Worm (Caenorhabditis elegans) whole organism, young adult: ENCODE results near the gene idpp-7.

Experiments
- B0261.1 ChIP-seq: sonication (generic microtip); optimal IDR thresholded peaks from 2 replicates; lab custom pipeline; 2016; ENCODE audit warnings: mild to moderate bottlenecking, missing genetic modification characterization, moderate library complexity, missing compliant biosample characterization
- F52B5.7 ChIP-seq: sonication (generic microtip); optimal IDR thresholded peaks from 2 replicates; lab custom pipeline; 2016; ENCODE audit warnings: mild to moderate bottlenecking, missing genetic modification characterization, missing compliant biosample characterization
- Y56A3A.18 ChIP-seq: fragments of 200-800 bp; sonication (Bioruptor generic); IDR thresholded peaks from 2 replicates; pipeline ENCODE4 v1.3.6; 2022; ENCODE audit warnings: missing genetic modification reagents, missing genetic modification characterization, missing compliant biosample characterization
- ZK185.1 ChIP-seq: sonication (generic microtip); optimal IDR thresholded peaks from 2 replicates; lab custom pipeline; 2016; ENCODE audit warnings: mild to moderate bottlenecking, missing genetic modification characterization, missing compliant biosample characterization; ENCODE audit not compliant: poor library complexity, severe bottlenecking
- egl-44 ChIP-seq: fragments of 200-800 bp; sonication (Bioruptor generic); IDR thresholded peaks from 2 replicates; pipeline ENCODE4 v1.3.6; 2022; ENCODE audit warnings: missing genetic modification reagents, missing genetic modification characterization, missing compliant biosample characterization
- him-1 ChIP-seq: sonication (generic microtip); optimal IDR thresholded peaks from 2 replicates; lab custom pipeline; 2016; ENCODE audit warnings: missing genotype, missing genetic modification reagents, missing genetic modification characterization, missing compliant biosample characterization
- hmg-1.2 ChIP-seq: fragments of 200-800 bp; sonication (Bioruptor generic); IDR thresholded peaks from 2 replicates; pipeline ENCODE4 v1.3.6; 2022; ENCODE audit warnings: missing genetic modification reagents, missing genetic modification characterization, missing compliant biosample characterization
- madf-3 ChIP-seq: fragments of 200-800 bp; sonication (Bioruptor generic); IDR thresholded peaks from 2 replicates; pipeline ENCODE4 v1.3.6; 2022; ENCODE audit warnings: missing genetic modification reagents, missing genetic modification characterization, missing compliant biosample characterization
- nhr-27 ChIP-seq: fragments of 200-800 bp; sonication (Bioruptor generic); optimal IDR thresholded peaks from 2 replicates; lab custom pipeline; 2018; ENCODE audit warnings: mild to moderate bottlenecking, missing genetic modification characterization, moderate library complexity, missing compliant biosample characterization
- sdz-38 ChIP-seq: sonication (generic microtip); optimal IDR thresholded peaks from 2 replicates; lab custom pipeline; 2016; ENCODE audit warnings: missing genotype, missing genetic modification characterization, missing compliant biosample characterization
- snpc-4 ChIP-seq, 5 experiments: fragments of 150-350 bp in 1 of 5; sonication (generic microtip) in 4 of 5; optimal IDR thresholded peaks; 2 replicates each; lab custom pipeline; 2014 to 2018; ENCODE audit warnings: missing genetic modification characterization in 5 of 5, missing biosample characterization in 3 of 5, antibody characterized with exemption in 2 of 5, mild to moderate bottlenecking in 2 of 5, missing compliant biosample characterization in 2 of 5, missing genotype in 2 of 5, moderate library complexity in 2 of 5, missing genetic modification reagents in 1 of 5
- unc-62 ChIP-seq: fragments of 150-350 bp; optimal IDR thresholded peaks from 2 replicates; lab custom pipeline; 2014; ENCODE audit warnings: missing biosample characterization, missing genetic modification reagents, missing genetic modification characterization

DNA sequence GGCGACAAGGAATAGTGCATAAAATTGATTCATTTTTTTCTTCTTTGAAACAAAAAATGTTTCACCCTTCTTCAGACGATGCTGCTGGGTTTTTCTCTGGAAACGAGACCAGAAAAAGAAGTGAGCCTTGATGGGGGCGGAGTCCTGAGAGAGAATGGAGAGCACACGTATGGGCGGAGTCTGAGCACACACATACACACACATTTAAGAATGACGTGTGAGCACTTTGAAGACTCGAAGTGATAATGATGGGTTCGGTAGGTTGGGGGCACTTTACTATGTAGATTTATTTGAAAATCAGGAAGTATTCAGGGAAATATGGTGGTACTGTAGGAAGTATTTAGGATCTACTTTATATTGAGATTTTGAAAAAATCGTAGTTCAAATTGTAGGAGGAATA lies 37.7 kb downstream of the idpp-7 start, which contains the start of gene flp-9:
- TF ChIP-seq unc-62 = no peak
- TF ChIP-seq nhr-27 (tag; lab: Kevin White, UChicago) = no peak
- no peak for TF ChIP-seq ZK185.1 (tag; lab: Kevin White, UChicago)
- no peak for TF ChIP-seq hmg-1.2 (GFP tag; lab: Robert Waterston, UW)
- TF ChIP-seq madf-3 (GFP tag; lab: Robert Waterston, UW) = no peak
- TF ChIP-seq egl-44 = no peak
- TF ChIP-seq F52B5.7 (tag; lab: Kevin White, UChicago) = no peak
- no peak for TF ChIP-seq snpc-4 (GFP tag; optimal IDR thresholded peaks at IDR 0.05; lab: Kevin White, UChicago)
- TF ChIP-seq snpc-4 (tag; optimal IDR thresholded peaks at IDR 0.05; lab: Kevin White, UChicago) = no peak
- no peak for TF ChIP-seq sdz-38 (tag; lab: Kevin White, UChicago)
- no peak for TF ChIP-seq Y56A3A.18
- no peak for TF ChIP-seq him-1 (tag; lab: Kevin White, UChicago)
- no peak for TF ChIP-seq B0261.1 (tag; lab: Kevin White, UChicago)
